Worm (Caenorhabditis elegans) whole organism, young adult: ENCODE measurements around the gene srbc-23.

Source experiments
- F10E7.11 ChIP-seq: sonication (generic microtip); optimal IDR thresholded peaks from 2 replicates; lab custom pipeline; 2017; ENCODE audit warnings: mild to moderate bottlenecking, missing genetic modification characterization, moderate library complexity, missing compliant biosample characterization
- Y53G8AR.9 ChIP-seq: fragments of 200-800 bp; sonication (Bioruptor generic); conservative IDR thresholded peaks from 2 replicates; pipeline ENCODE4 v1.3.6; 2022; ENCODE audit warnings: missing genetic modification reagents, missing genetic modification characterization, missing compliant biosample characterization
- Y79H2A.3 ChIP-seq: fragments of 200-800 bp; sonication (Bioruptor generic); conservative IDR thresholded peaks from 2 replicates; pipeline ENCODE4 v1.3.6; 2022; ENCODE audit warnings: missing genetic modification reagents, missing genetic modification characterization, missing compliant biosample characterization
- aptf-2 ChIP-seq: fragments of 200-800 bp; sonication (Bioruptor generic); conservative IDR thresholded peaks from 2 replicates; pipeline ENCODE4 v1.3.6; 2022; ENCODE audit warnings: missing genetic modification reagents, missing genetic modification characterization, missing compliant biosample characterization
- aptf-3 ChIP-seq: fragments of 200-800 bp; sonication (Bioruptor generic); IDR thresholded peaks from 2 replicates; pipeline ENCODE4 v1.3.6; 2022; ENCODE audit warnings: missing genetic modification characterization, missing compliant biosample characterization
- egl-18 ChIP-seq: fragments of 200-800 bp; sonication (Bioruptor generic); IDR thresholded peaks from 2 replicates; pipeline ENCODE4 v1.3.6; 2022; ENCODE audit warnings: missing genetic modification reagents, missing genetic modification characterization, missing compliant biosample characterization
- egl-44 ChIP-seq: fragments of 200-800 bp; sonication (Bioruptor generic); IDR thresholded peaks from 2 replicates; pipeline ENCODE4 v1.3.6; 2022; ENCODE audit warnings: missing genetic modification reagents, missing genetic modification characterization, missing compliant biosample characterization
- repo-1 ChIP-seq: sonication (generic microtip); optimal IDR thresholded peaks from 2 replicates; lab custom pipeline; 2017; ENCODE audit warnings: mild to moderate bottlenecking, missing genetic modification characterization, missing compliant biosample characterization
- sdz-38 ChIP-seq: sonication (generic microtip); optimal IDR thresholded peaks from 2 replicates; lab custom pipeline; 2016; ENCODE audit warnings: missing genotype, missing genetic modification characterization, missing compliant biosample characterization
- sptf-2 ChIP-seq: fragments of 200-800 bp; sonication (Bioruptor generic); optimal IDR thresholded peaks from 2 replicates; lab custom pipeline; 2018; ENCODE audit warnings: mild to moderate bottlenecking, missing genetic modification characterization, missing compliant biosample characterization
- tlf-1 ChIP-seq: fragments of 200-800 bp; sonication (Bioruptor generic); optimal IDR thresholded peaks from 2 replicates; lab custom pipeline; 2018; ENCODE audit warnings: mild to moderate bottlenecking, missing genetic modification characterization, missing compliant biosample characterization
- unc-130 ChIP-seq: sonication (generic microtip); optimal IDR thresholded peaks from 2 replicates; lab custom pipeline; 2016; ENCODE audit warnings: missing genetic modification reagents, missing genetic modification characterization, missing compliant biosample characterization

DNA sequence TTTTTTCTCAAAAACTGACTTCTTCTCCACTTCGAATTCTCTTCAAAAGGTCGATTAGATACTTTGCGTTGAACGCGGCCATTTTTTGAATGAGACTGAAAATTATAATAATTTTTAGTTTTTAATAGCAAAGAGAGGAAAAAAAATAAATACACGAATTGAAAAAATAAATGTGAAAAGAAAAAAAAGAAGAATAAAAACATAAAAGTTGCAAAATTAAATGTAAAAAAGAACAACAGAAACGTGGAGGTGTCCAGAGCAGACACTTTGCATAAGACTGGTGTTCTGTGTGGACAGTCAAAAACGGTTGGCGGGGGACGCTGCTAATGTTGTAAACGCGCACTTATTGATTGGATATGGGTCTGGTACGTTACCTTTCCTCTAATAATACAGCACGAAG, 6.0 kb downstream of the srbc-23 start, which contains the start of gene C45H4.14:
- TF ChIP-seq tlf-1 (GFP tag; lab: Kevin White, UChicago) (no peak), unc-130 (no peak), aptf-3 (GFP tag; lab: Robert Waterston, UW) (no peak), sptf-2 (GFP tag; lab: Kevin White, UChicago) (no peak), repo-1 (tag; lab: Kevin White, UChicago) (no peak), egl-18 (no peak), egl-44 (GFP tag; lab: Robert Waterston, UW) (no peak), Y53G8AR.9 (GFP tag; lab: Robert Waterston, UW) (no peak), F10E7.11 (tag; lab: Kevin White, UChicago) (no peak), aptf-2 (no peak), sdz-38 (tag; lab: Kevin White, UChicago) (no peak), Y79H2A.3 (GFP tag; lab: Robert Waterston, UW) (no peak)
